Worm (Caenorhabditis elegans) whole organism, mixed stage, embryonic: ENCODE results near the gene fbxb-3.

Experiments used
- lin-13 ChIP-seq: fragments of 150-350 bp; optimal IDR thresholded peaks from 2 replicates; lab custom pipeline; 2014; ENCODE audit warnings: missing biosample characterization, missing genetic modification characterization
- lin-32 ChIP-seq: fragments of 200-800 bp; sonication (Bioruptor generic); optimal IDR thresholded peaks from 2 replicates; lab custom pipeline; 2018; ENCODE audit warnings: mild to moderate bottlenecking, missing genetic modification characterization, missing compliant biosample characterization
- lsy-2 ChIP-seq: fragments of 150-350 bp; optimal IDR thresholded peaks from 2 replicates; lab custom pipeline; 2014; ENCODE audit warnings: missing biosample characterization, missing genetic modification characterization
- mab-5 ChIP-seq: fragments of 150-350 bp; optimal IDR thresholded peaks from 2 replicates; lab custom pipeline; 2014; ENCODE audit warnings: missing biosample characterization, missing genetic modification characterization
- sptf-1 ChIP-seq: sonication (generic microtip); optimal IDR thresholded peaks from 2 replicates; lab custom pipeline; 2017; ENCODE audit warnings: mild to moderate bottlenecking, missing genetic modification characterization, moderate library complexity, missing compliant biosample characterization

ce11 chrIV:11855900-11856660 is 17.3 kb downstream of the fbxb-3 start, which contains the start of gene ech-2:
- no peak for TF ChIP-seq mab-5 (tag; lab: Kevin White, UChicago)
- TF ChIP-seq lin-32 (GFP tag; lab: Kevin White, UChicago): no peak
- TF ChIP-seq sptf-1 (tag; lab: Kevin White, UChicago): no peak
- peak; percentile 4 for TF ChIP-seq lsy-2 (tag; lab: Kevin White, UChicago)
- no peak for TF ChIP-seq lin-13 (tag; lab: Kevin White, UChicago)
